Fruit fly (Drosophila melanogaster): ENCODE results near the gene Rab9Fa.

Gene Rab9Fa

DNA sequence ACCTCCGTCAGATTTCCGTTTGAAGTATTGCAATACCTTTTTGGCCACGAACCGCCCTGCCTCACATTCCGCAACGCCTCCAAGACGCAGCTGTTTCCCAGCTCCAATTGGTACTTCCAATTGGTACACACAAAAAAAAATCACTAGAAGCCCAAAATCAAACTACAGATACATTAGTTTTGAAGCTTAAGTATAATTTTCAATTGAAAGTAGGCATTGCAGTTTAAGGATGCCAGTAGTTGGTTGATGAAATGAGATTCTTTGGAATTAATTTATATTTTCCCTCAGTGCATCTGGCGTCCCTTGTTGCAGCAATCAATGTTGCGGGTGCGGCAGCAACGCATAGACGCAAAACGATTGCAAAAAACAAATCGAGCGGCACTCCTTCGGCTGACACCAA lies 17.1 kb downstream of the Rab9Fa start:
- TF ChIP-seq CG33017 (tag; optimal IDR thresholded peaks at IDR 0.05) (no peak), CG7045 (GFP tag; optimal IDR thresholded peaks at IDR 0.05) (no peak), toe (GFP tag; optimal IDR thresholded peaks at IDR 0.05) (no peak), CG11617 (GFP tag; optimal IDR thresholded peaks at IDR 0.05) (no peak), ovo (GFP tag; optimal IDR thresholded peaks at IDR 0.05) (no peak), bab1 (GFP tag; optimal IDR thresholded peaks at IDR 0.05) (no peak), CG1620 (GFP tag; optimal IDR thresholded peaks at IDR 0.05) (no peak), tj (GFP tag; optimal IDR thresholded peaks at IDR 0.05) (no peak)

DNA sequence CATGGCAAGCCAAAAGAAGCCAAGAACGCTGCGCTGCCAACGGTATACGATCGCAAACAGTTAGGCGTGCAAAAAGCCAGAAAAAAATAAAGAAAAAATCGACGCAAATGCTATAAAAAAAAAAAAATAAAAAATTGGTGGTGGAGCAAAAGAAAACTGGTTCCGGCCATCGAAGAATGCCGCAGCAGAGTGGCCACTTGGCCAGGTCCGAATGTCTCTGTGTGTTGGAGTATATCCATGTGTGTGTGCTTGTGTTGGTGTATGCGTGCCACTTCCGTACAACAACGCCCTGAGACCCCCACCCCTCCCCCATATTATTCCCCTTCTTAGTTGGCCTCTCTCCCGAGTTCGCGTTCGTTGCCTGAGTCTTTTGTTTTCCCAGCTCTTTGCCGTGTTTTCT lies 18.5 kb downstream of the Rab9Fa start:
- TF ChIP-seq CG7101 (tag; optimal IDR thresholded peaks at IDR 0.05), result no peak
- no peak for TF ChIP-seq Clk (GFP tag; optimal IDR thresholded peaks at IDR 0.05)
- TF ChIP-seq CG33017 (tag; optimal IDR thresholded peaks at IDR 0.05), result no peak
- TF ChIP-seq toe (GFP tag; optimal IDR thresholded peaks at IDR 0.05), result no peak
- no peak for TF ChIP-seq Crg-1 (GFP tag; optimal IDR thresholded peaks at IDR 0.05)
- TF ChIP-seq CG7045 (GFP tag; optimal IDR thresholded peaks at IDR 0.05), result no peak
- no peak for TF ChIP-seq ovo (GFP tag; optimal IDR thresholded peaks at IDR 0.05)

- TF ChIP-seq Hr96 (GFP tag; optimal IDR thresholded peaks at IDR 0.05), result no peak
- no peak for TF ChIP-seq toe (GFP tag; optimal IDR thresholded peaks at IDR 0.05)
- TF ChIP-seq pad (GFP tag; optimal IDR thresholded peaks at IDR 0.05), result no peak
- TF ChIP-seq tj (GFP tag; optimal IDR thresholded peaks at IDR 0.05), result no peak
- no peak for TF ChIP-seq CG14711 (tag; optimal IDR thresholded peaks at IDR 0.05)
- TF ChIP-seq CG33017 (tag; optimal IDR thresholded peaks at IDR 0.05), result no peak
- TF ChIP-seq Crg-1 (GFP tag; optimal IDR thresholded peaks at IDR 0.05), result no peak
- TF ChIP-seq CG5204 (GFP tag; optimal IDR thresholded peaks at IDR 0.05), result no peak
- no peak for TF ChIP-seq cnc (optimal IDR thresholded peaks at IDR 0.05)
- TF ChIP-seq kay (GFP tag; ENCODE audit: borderline replicate concordance), result no peak
Measured at dm6 chrX:10931250-10931649, 19.6 kb downstream of the Rab9Fa start.

DNA sequence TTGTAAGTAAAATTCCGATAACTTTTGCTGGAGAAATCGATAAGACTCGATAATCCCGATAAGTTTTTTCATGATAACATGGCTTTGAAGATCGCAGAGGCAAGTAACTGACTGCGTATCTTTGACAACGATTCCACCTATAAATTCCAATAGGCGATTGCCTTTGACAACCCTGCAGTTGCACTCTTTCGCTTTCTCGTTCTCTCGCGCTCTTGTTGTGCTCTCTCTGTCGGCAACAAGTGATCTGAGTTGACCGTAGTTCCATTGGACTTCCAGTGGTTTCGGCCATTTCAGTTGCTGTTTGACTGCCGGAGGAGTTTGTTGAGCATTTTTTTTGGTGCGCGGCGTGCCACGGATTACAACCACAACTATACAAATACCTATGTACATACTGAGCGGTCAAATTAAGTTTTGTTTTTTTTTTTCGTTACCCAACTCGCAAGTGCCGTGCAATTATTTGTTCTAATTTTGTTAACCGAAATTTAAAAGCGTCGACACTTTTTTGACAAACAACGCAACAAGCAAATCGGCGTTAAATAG lies 20.2 kb downstream of the Rab9Fa start, which contains the start of gene Myo10A:
Myo10A (plus strand) TSS at position 288 of the 540 bp plus-strand sequence.
- TF ChIP-seq cic (GFP tag; optimal IDR thresholded peaks at IDR 0.05) (no peak), CG14711 (tag; optimal IDR thresholded peaks at IDR 0.05) (peak; percentile 50), Crg-1 (GFP tag; optimal IDR thresholded peaks at IDR 0.05) (no peak)

DNA sequence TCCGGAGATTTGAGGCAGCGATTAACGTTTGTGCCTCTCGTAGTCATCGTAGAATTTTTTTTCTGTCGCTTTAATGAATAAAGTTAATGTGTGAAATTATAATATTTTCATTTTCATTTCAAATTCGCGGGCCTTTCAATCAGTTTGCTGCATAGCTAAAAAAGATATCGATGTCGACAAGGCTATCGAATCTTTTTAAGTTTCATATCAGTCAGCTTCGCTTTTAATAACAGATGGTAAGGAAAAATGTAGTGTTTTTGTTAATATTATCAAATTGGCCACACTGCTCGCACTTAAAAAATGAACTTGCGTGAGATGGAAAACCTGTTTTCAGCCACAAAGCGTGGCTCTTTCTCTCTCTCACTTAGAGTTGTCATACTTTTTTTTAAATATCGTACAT lies 21.2 kb downstream of the Rab9Fa start:
- TF ChIP-seq CG14711 (tag; optimal IDR thresholded peaks at IDR 0.05), result peak; percentile 38
- no peak for TF ChIP-seq tj (GFP tag; optimal IDR thresholded peaks at IDR 0.05)

DNA sequence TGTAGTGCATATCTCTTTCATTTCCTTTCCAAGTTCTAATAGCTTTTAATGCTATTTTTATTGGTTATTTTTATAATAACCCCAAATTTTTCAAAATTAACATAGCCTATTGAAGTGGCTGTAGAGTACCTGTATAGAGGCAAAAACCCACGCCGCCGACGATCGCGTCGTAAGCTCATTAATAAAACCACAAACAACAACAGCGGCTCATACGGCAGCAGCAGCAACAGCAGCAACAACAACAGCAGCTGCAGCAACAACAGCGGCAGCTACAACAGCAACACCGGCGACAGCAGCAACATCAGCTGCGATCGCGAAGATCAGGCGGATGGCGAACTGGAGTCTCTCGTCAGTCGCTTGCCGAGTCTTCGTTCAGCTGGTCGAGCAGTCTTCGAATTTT lies 23.7 kb downstream of the Rab9Fa start, which contains the start of gene CG2145:
CG2145 (plus strand) TSS at position 290 of the 400 bp plus-strand sequence.
- peak; percentile 88 for TF ChIP-seq ovo (GFP tag; optimal IDR thresholded peaks at IDR 0.05)
- TF ChIP-seq Hr96 (GFP tag; optimal IDR thresholded peaks at IDR 0.05), result peak; percentile 73
- peak; percentile 76 for TF ChIP-seq cic (GFP tag; optimal IDR thresholded peaks at IDR 0.05)
- TF ChIP-seq Clk (GFP tag; optimal IDR thresholded peaks at IDR 0.05), result peak; percentile 68
- no peak for TF ChIP-seq Crg-1 (GFP tag; optimal IDR thresholded peaks at IDR 0.05)
- peak; percentile 29 for TF ChIP-seq CG14711 (tag; optimal IDR thresholded peaks at IDR 0.05)
- TF ChIP-seq CG33017 (tag; optimal IDR thresholded peaks at IDR 0.05), result peak; percentile 31
- peak; percentile 6 for TF ChIP-seq CG1620 (GFP tag; optimal IDR thresholded peaks at IDR 0.05)
- peak; percentile 41 for TF ChIP-seq CG7101 (tag; optimal IDR thresholded peaks at IDR 0.05)
- no peak for TF ChIP-seq cnc (optimal IDR thresholded peaks at IDR 0.05)
- no peak for TF ChIP-seq CG7045 (GFP tag; optimal IDR thresholded peaks at IDR 0.05)
- no peak for TF ChIP-seq CG5204 (GFP tag; optimal IDR thresholded peaks at IDR 0.05)
- peak; percentile 60 for TF ChIP-seq tj (GFP tag; optimal IDR thresholded peaks at IDR 0.05)
- TF ChIP-seq toe (GFP tag; optimal IDR thresholded peaks at IDR 0.05), result peak; percentile 64
- TF ChIP-seq CG11617 (GFP tag; optimal IDR thresholded peaks at IDR 0.05), result peak; percentile 14
- TF ChIP-seq CG12768 (GFP tag; optimal IDR thresholded peaks at IDR 0.05), result peak; percentile 56
- TF ChIP-seq kay (GFP tag; ENCODE audit: borderline replicate concordance), result peak; percentile 74
- no peak for TF ChIP-seq pad (GFP tag; optimal IDR thresholded peaks at IDR 0.05)
- TF ChIP-seq bab1 (GFP tag; optimal IDR thresholded peaks at IDR 0.05), result peak; percentile 87
- TF ChIP-seq Mnt (GFP tag; optimal IDR thresholded peaks at IDR 0.05), result peak; percentile 76

DNA sequence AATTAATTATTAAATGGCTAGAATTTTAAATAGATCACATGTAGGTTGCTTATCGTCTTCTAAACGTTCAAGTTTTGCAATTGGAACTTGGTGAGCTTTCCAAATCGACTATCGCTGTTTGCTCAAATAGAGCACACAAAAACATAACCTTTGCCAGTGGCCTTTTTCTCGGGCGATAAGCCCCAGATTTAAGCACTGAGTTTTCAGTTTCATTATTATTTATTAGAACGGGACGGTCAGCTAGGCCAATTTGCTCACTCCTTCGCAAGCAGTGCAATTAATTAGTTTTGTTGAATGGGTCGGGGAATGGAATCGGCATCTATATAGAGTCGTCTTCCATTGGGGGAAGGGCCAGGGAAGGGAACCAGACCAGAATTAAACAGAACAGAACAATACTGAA lies 24.6 kb downstream of the Rab9Fa start:
- no peak for TF ChIP-seq cic (GFP tag; optimal IDR thresholded peaks at IDR 0.05)
- no peak for TF ChIP-seq ovo (GFP tag; optimal IDR thresholded peaks at IDR 0.05)
- TF ChIP-seq CG7045 (GFP tag; optimal IDR thresholded peaks at IDR 0.05), result no peak
- TF ChIP-seq CG5204 (GFP tag; optimal IDR thresholded peaks at IDR 0.05), result no peak
- no peak for TF ChIP-seq Clk (GFP tag; optimal IDR thresholded peaks at IDR 0.05)
- TF ChIP-seq Hr96 (GFP tag; optimal IDR thresholded peaks at IDR 0.05), result no peak
- no peak for TF ChIP-seq CG7101 (tag; optimal IDR thresholded peaks at IDR 0.05)
- no peak for TF ChIP-seq CG11617 (GFP tag; optimal IDR thresholded peaks at IDR 0.05)
- TF ChIP-seq Crg-1 (GFP tag; optimal IDR thresholded peaks at IDR 0.05), result no peak
- TF ChIP-seq toe (GFP tag; optimal IDR thresholded peaks at IDR 0.05), result no peak
- no peak for TF ChIP-seq CG1620 (GFP tag; optimal IDR thresholded peaks at IDR 0.05)
- no peak for TF ChIP-seq tj (GFP tag; optimal IDR thresholded peaks at IDR 0.05)
- TF ChIP-seq Mnt (GFP tag; optimal IDR thresholded peaks at IDR 0.05), result no peak
- TF ChIP-seq CG12768 (GFP tag; optimal IDR thresholded peaks at IDR 0.05), result no peak
- no peak for TF ChIP-seq CG14711 (tag; optimal IDR thresholded peaks at IDR 0.05)
- TF ChIP-seq bab1 (GFP tag; optimal IDR thresholded peaks at IDR 0.05), result no peak
- no peak for TF ChIP-seq pad (GFP tag; optimal IDR thresholded peaks at IDR 0.05)
- no peak for TF ChIP-seq CG33017 (tag; optimal IDR thresholded peaks at IDR 0.05)

All from whole organism, adult.